Worm (Caenorhabditis elegans): ENCODE data around the gene klp-18.

Gene klp-18

DNA sequence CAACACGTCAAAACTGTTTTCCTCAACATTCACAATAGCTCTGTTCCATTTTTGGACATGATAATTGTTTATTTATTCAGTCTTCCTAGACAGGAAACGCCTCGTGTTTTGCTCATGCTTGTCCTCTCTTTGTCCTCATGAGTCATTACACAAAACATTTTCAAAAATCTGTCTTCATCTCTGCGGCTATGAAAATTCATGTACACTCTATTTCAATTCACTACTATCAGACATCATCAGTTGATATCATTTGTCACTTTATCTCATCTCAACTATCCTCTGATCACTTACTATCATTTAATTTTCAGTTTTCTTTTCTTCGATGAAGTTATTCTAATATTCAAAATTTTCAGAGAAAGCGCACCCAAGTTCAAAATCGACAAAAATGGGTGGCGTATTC is 16.2 kb upstream of the klp-18 start, which contains the start of gene adah-1:
TSS of gene adah-1 (plus strand) at position 354 of the 400 bp plus-strand sequence.
- TF ChIP-seq ama-1 (optimal IDR thresholded peaks at IDR 0.05) (no peak), fos-1 (tag; optimal IDR thresholded peaks at IDR 0.05) (peak; percentile 37), mab-5 (tag; optimal IDR thresholded peaks at IDR 0.05) (no peak), nhr-11 (tag; optimal IDR thresholded peaks at IDR 0.05) (no peak), ZK546.5 (tag; optimal IDR thresholded peaks at IDR 0.05) (no peak), ztf-1 (GFP tag; conservative IDR thresholded peaks at IDR 0.05) (no peak), sem-4 (tag; optimal IDR thresholded peaks at IDR 0.05) (no peak), nhr-129 (tag; optimal IDR thresholded peaks at IDR 0.05) (peak; percentile 57), lin-11 (tag; optimal IDR thresholded peaks at IDR 0.05) (no peak), F13H6.1 (tag; optimal IDR thresholded peaks at IDR 0.05) (no peak), ztf-11 (tag; optimal IDR thresholded peaks at IDR 0.05) (no peak), aly-2 (tag; optimal IDR thresholded peaks at IDR 0.05) (no peak), C34F6.9 (tag; optimal IDR thresholded peaks at IDR 0.05) (peak; percentile 4)

ce11 chrIV:7024829-7025228 is 15.2 kb upstream of the klp-18 start:
- TF ChIP-seq mdl-1 (tag; optimal IDR thresholded peaks at IDR 0.05) (no peak), fos-1 (tag; optimal IDR thresholded peaks at IDR 0.05) (peak; percentile 49)

ce11 chrIV:7025835-7026234 is 14.2 kb upstream of the klp-18 start:
- TF ChIP-seq lin-39 (tag; optimal IDR thresholded peaks at IDR 0.05): no peak
- no peak for TF ChIP-seq nhr-23 (tag; optimal IDR thresholded peaks at IDR 0.05)
- TF ChIP-seq unc-55 (GFP tag; optimal IDR thresholded peaks at IDR 0.05): no peak
- TF ChIP-seq crh-2 (tag; optimal IDR thresholded peaks at IDR 0.05): peak; percentile 17
- peak; percentile 91 for TF ChIP-seq fos-1 (tag; optimal IDR thresholded peaks at IDR 0.05)
- TF ChIP-seq F13H6.1 (tag; optimal IDR thresholded peaks at IDR 0.05): no peak
- TF ChIP-seq snpc-4 (tag; optimal IDR thresholded peaks at IDR 0.05): no peak
- no peak for TF ChIP-seq alr-1 (tag; optimal IDR thresholded peaks at IDR 0.05)
- no peak for TF ChIP-seq nhr-129 (tag; optimal IDR thresholded peaks at IDR 0.05)
- TF ChIP-seq mdl-1 (tag; optimal IDR thresholded peaks at IDR 0.05): no peak
- no peak for TF ChIP-seq gmeb-1 (tag; optimal IDR thresholded peaks at IDR 0.05)
- TF ChIP-seq unc-62 (GFP tag; optimal IDR thresholded peaks at IDR 0.05): no peak
- no peak for TF ChIP-seq R02D3.7 (tag; optimal IDR thresholded peaks at IDR 0.05)
- peak; percentile 7 for TF ChIP-seq sma-9 (GFP tag; optimal IDR thresholded peaks at IDR 0.05)
- no peak for TF ChIP-seq sma-9 (tag; optimal IDR thresholded peaks at IDR 0.05)
- TF ChIP-seq Y55F3AM.14 (GFP tag; optimal IDR thresholded peaks at IDR 0.05): no peak
- TF ChIP-seq nhr-77 (tag; optimal IDR thresholded peaks at IDR 0.05): no peak
- TF ChIP-seq nhr-25 (tag; optimal IDR thresholded peaks at IDR 0.05): no peak

DNA sequence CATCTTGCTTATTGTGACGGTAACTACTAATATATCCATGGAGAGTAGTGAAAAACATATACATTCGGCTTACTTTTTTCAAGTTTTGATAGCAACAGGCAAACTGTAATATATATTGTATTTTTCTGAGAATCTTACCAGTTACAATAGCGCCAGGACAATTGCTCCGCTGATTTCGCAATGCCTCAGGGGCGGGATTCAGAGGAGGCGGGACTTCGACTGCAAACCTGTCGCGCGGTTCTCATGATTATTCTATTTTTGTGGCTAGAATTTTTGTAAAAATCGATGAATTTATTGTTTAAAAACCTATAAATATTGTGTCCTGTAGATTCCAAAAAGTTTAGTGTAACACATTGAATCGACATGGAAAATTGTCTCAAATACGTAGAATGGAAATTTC is 9.0 kb upstream of the klp-18 start:
- TF ChIP-seq nhr-6 (tag; optimal IDR thresholded peaks at IDR 0.05): no peak
- peak; percentile 31 for TF ChIP-seq unc-55 (GFP tag; optimal IDR thresholded peaks at IDR 0.05)

ce11 chrIV:7032459-7032858 is 7.6 kb upstream of the klp-18 start, which contains the start of gene C06G3.8:
Gene C06G3.8 (minus strand): TSS chrIV:7032559.
- TF ChIP-seq ZK546.5 (tag; optimal IDR thresholded peaks at IDR 0.05): no peak
- TF ChIP-seq nhr-23 (tag; optimal IDR thresholded peaks at IDR 0.05): no peak
- TF ChIP-seq ceh-16 (tag; optimal IDR thresholded peaks at IDR 0.05): no peak
- TF ChIP-seq lin-13 (GFP tag; optimal IDR thresholded peaks at IDR 0.05): no peak
- TF ChIP-seq dmd-4 (tag; optimal IDR thresholded peaks at IDR 0.05): no peak
- no peak for TF ChIP-seq C34F6.9 (tag; optimal IDR thresholded peaks at IDR 0.05)
- no peak for TF ChIP-seq peb-1 (tag; optimal IDR thresholded peaks at IDR 0.05)
- TF ChIP-seq nhr-10 (tag; optimal IDR thresholded peaks at IDR 0.05): no peak
- TF ChIP-seq ztf-1 (GFP tag; conservative IDR thresholded peaks at IDR 0.05): no peak

DNA sequence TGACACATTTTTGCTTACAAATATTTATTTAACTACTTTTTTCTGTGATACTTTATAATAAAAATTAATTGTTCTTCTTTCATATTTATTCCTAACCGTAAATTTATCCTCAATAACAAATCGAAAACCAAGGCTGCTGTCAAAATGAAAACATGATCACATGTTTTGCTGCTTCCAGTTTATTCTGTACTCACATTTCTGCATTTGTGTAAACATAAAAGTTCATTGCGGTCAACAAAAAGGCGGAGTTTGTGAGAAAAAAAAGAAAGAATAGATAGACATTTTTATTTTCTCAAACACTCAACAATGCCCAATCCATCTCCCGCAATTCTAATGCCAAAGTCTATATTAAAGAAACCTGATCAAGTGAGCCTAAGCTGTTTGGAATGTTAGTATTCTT is 4.2 kb upstream of the klp-18 start, which contains the start of gene C06G3.3:
TSS of gene C06G3.3 (plus strand) at position 301 of the 400 bp plus-strand sequence.
- TF ChIP-seq nhr-77 (tag; optimal IDR thresholded peaks at IDR 0.05) (no peak), nhr-129 (tag; optimal IDR thresholded peaks at IDR 0.05) (peak; percentile 3), elt-1 (tag; optimal IDR thresholded peaks at IDR 0.05) (no peak), ztf-4 (tag; optimal IDR thresholded peaks at IDR 0.05) (no peak)
